Fruit fly (Drosophila melanogaster): Measurements from ENCODE around the gene Trmt61.

Trmt61 gene

dm6 chr3R:26055214-26055632 lies 4.1 kb upstream of the Trmt61 start, which contains the start of gene Cmpk (continued):
- TF ChIP-seq crp (GFP tag; optimal IDR thresholded peaks at IDR 0.05): peak; percentile 18 to 89
- no peak for TF ChIP-seq run (tag; optimal IDR thresholded peaks at IDR 0.05)
- TF ChIP-seq Ets97D (GFP tag; optimal IDR thresholded peaks at IDR 0.05): peak; percentile 97
- peak; percentile 47 for TF ChIP-seq ind (GFP tag; optimal IDR thresholded peaks at IDR 0.05)
- TF ChIP-seq hth (optimal IDR thresholded peaks at IDR 0.05): no peak
- no peak for TF ChIP-seq CG15073 (GFP tag; optimal IDR thresholded peaks at IDR 0.05)
- TF ChIP-seq gfzf (GFP tag; optimal IDR thresholded peaks at IDR 0.05): peak; percentile 2
- TF ChIP-seq BtbVII (GFP tag; optimal IDR thresholded peaks at IDR 0.05): peak; percentile 77
- TF ChIP-seq HLH4C (GFP tag; IDR thresholded peaks at IDR 0.05; ENCODE audit: partially characterized antibody): no peak
- peak; percentile 82 for TF ChIP-seq dysf (GFP tag; IDR thresholded peaks at IDR 0.05)
- no peak for TF ChIP-seq Oaz (GFP tag; IDR thresholded peaks at IDR 0.05)
- TF ChIP-seq Doc2 (GFP tag; IDR thresholded peaks at IDR 0.05): no peak
- TF ChIP-seq HHEX (GFP tag; optimal IDR thresholded peaks at IDR 0.05): peak; percentile 54
- peak; percentile 28 for TF ChIP-seq TFAM (GFP tag; optimal IDR thresholded peaks at IDR 0.05)
- peak; percentile 53 for TF ChIP-seq tin (GFP tag; optimal IDR thresholded peaks at IDR 0.05)
- TF ChIP-seq CG31365 (tag; optimal IDR thresholded peaks at IDR 0.05): no peak
- TF ChIP-seq dan (GFP tag; IDR thresholded peaks at IDR 0.05): no peak
- TF ChIP-seq CG5180 (GFP tag; optimal IDR thresholded peaks at IDR 0.05): peak; percentile 49
- TF ChIP-seq CG34422 (GFP tag; IDR thresholded peaks at IDR 0.05): peak; percentile 87; the same call in 2 of the 3 replicates
- TF ChIP-seq Dref (GFP tag; IDR thresholded peaks at IDR 0.05): peak; percentile 47
- no peak for TF ChIP-seq p53 (GFP tag; optimal IDR thresholded peaks at IDR 0.05)
- peak; percentile 12 for TF ChIP-seq bab2 (GFP tag; optimal IDR thresholded peaks at IDR 0.05)
- 0 out of 2 replicates have a peak, but pooled peaks have one; percentile 58 for TF ChIP-seq CG11085 (GFP tag; IDR thresholded peaks at IDR 0.05)
- no peak for TF ChIP-seq al (GFP tag; IDR thresholded peaks at IDR 0.05)
- TF ChIP-seq toy (GFP tag; IDR thresholded peaks at IDR 0.05): 0 out of 2 replicates have a peak, but pooled peaks have one; percentile 15
- peak; percentile 24 for TF ChIP-seq crc (GFP tag; optimal IDR thresholded peaks at IDR 0.05)
- no peak for TF ChIP-seq hb (GFP tag; IDR thresholded peaks at IDR 0.05; ENCODE audit: partially characterized antibody)
- peak; percentile 23 for TF ChIP-seq CG8089 (GFP tag; optimal IDR thresholded peaks at IDR 0.05)
- TF ChIP-seq usp (GFP tag; optimal IDR thresholded peaks at IDR 0.05): no peak
- no peak for TF ChIP-seq pum (GFP tag; optimal IDR thresholded peaks at IDR 0.05)
- peak; percentile 48 for TF ChIP-seq CG12219 (GFP tag; optimal IDR thresholded peaks at IDR 0.05)
- TF ChIP-seq CG9215 (GFP tag; IDR thresholded peaks at IDR 0.05): no peak
- peak; percentile 73 for TF ChIP-seq unpg (GFP tag; optimal IDR thresholded peaks at IDR 0.05)
- peak in 1 of 2 experiments; percentile 74 for TF ChIP-seq Eip74EF (GFP tag; optimal IDR thresholded peaks at IDR 0.05)
- no peak for TF ChIP-seq CG14441 (GFP tag; IDR thresholded peaks at IDR 0.05)
- no peak for TF ChIP-seq CG14860 (GFP tag; IDR thresholded peaks at IDR 0.05; ENCODE audit: partially characterized antibody)
- TF ChIP-seq Adf1 (GFP tag; IDR thresholded peaks at IDR 0.05): peak; percentile 52
- TF ChIP-seq H15 (GFP tag; IDR thresholded peaks at IDR 0.05): peak; percentile 49; the same call in 1 of the 3 replicates
- TF ChIP-seq Tbp (GFP tag; optimal IDR thresholded peaks at IDR 0.05): no peak
- no peak for TF ChIP-seq CG31388 (GFP tag; optimal IDR thresholded peaks at IDR 0.05)
- peak; percentile 50 for TF ChIP-seq CG9817 (tag; optimal IDR thresholded peaks at IDR 0.05)
- peak; percentile 73 for TF ChIP-seq gro (GFP tag; optimal IDR thresholded peaks at IDR 0.05)
- peak; percentile 11 for TF ChIP-seq CG33213 (GFP tag; optimal IDR thresholded peaks at IDR 0.05)
- TF ChIP-seq otp (GFP tag; IDR thresholded peaks at IDR 0.05): peak; percentile 26; the same call in 1 of the 3 replicates
- TF ChIP-seq kni (GFP tag; optimal IDR thresholded peaks at IDR 0.05): peak; percentile 83
- no peak for TF ChIP-seq sens-2 (GFP tag; IDR thresholded peaks at IDR 0.05)
- TF ChIP-seq MESR4 (GFP tag; optimal IDR thresholded peaks at IDR 0.05): peak; percentile 96
- peak; percentile 81 for TF ChIP-seq CG14710 (tag; optimal IDR thresholded peaks at IDR 0.05)
- peak; percentile 92 for TF ChIP-seq B-H2 (GFP tag; optimal IDR thresholded peaks at IDR 0.05)
- peak; percentile 80 for TF ChIP-seq CG4328 (GFP tag; optimal IDR thresholded peaks at IDR 0.05)
- peak; percentile 41; the same call in 1 of the 2 replicates for TF ChIP-seq ara (GFP tag; IDR thresholded peaks at IDR 0.05)
